Worm (Caenorhabditis elegans) whole organism, L1 larva: Measurements from ENCODE around the gene C30E1.4.

ENCODE experiments used
- aha-1 ChIP-seq: fragments of 150-350 bp; optimal IDR thresholded peaks from 2 replicates; lab custom pipeline; 2014; ENCODE audit warnings: missing biosample characterization, missing genetic modification characterization
- aly-2 ChIP-seq: fragments of 150-350 bp; optimal IDR thresholded peaks from 2 replicates; lab custom pipeline; 2014; ENCODE audit warnings: missing biosample characterization, missing genetic modification characterization
- ama-1 ChIP-seq: fragments of 150-350 bp; optimal IDR thresholded peaks from 2 replicates; lab custom pipeline; 2014
- mab-9 ChIP-seq: fragments of 200-800 bp; sonication (Bioruptor generic); IDR thresholded peaks from 2 replicates; pipeline ENCODE4 v1.3.6; 2022; ENCODE audit warnings: missing genetic modification reagents, missing genetic modification characterization, missing compliant biosample characterization
- mdl-1 ChIP-seq, 2 experiments: fragments of 150-350 bp; optimal IDR thresholded peaks; 2 replicates each; lab custom pipeline; 2014 to 2017; ENCODE audit warnings: missing biosample characterization in 2 of 2, missing genetic modification characterization in 2 of 2, inconsistent platforms in 1 of 2
- nhr-11 ChIP-seq: fragments of 150-350 bp; optimal IDR thresholded peaks from 2 replicates; lab custom pipeline; 2014; ENCODE audit warnings: missing biosample characterization, missing genetic modification characterization
- pqm-1 ChIP-seq: sonication (generic microtip); optimal IDR thresholded peaks from 3 replicates; lab custom pipeline; 2017; ENCODE audit warnings: missing biosample characterization, missing genetic modification characterization
- snpc-4 ChIP-seq: fragments of 150-350 bp; optimal IDR thresholded peaks from 2 replicates; lab custom pipeline; 2014; ENCODE audit warnings: missing biosample characterization, missing genetic modification characterization
- swsn-7 ChIP-seq: sonication (generic microtip); optimal IDR thresholded peaks from 2 replicates; lab custom pipeline; 2016; ENCODE audit warnings: missing genetic modification characterization, missing compliant biosample characterization
- unc-62 ChIP-seq: fragments of 150-350 bp; optimal IDR thresholded peaks from 2 replicates; lab custom pipeline; 2014; ENCODE audit warnings: missing biosample characterization, missing genetic modification reagents, missing genetic modification characterization
- zip-4 ChIP-seq: fragments of 200-800 bp; sonication (Bioruptor generic); optimal IDR thresholded peaks from 2 replicates; lab custom pipeline; 2018; ENCODE audit warnings: mild to moderate bottlenecking, missing genetic modification characterization, moderate library complexity, missing compliant biosample characterization

DNA sequence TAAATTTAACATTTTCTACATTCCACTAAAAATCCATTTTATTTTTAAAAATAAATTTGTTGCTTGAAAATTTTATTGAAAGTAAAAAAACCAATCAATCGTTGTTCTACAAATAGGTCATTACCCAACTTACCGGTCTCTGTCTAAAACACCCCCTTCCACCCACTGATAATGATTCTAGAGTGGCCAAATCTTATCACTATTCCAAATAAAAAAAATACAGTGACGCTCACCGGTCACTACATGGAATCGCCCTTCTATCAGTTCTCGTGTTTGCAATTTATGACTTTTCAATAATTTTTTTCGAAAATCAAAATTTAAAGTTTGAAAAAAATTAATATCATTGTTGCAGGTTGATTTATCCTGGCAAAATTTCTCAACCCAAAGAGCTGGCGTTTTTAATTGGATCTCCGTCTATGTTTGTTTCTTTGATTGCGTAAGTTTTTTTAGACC is 39.8 kb downstream of the C30E1.4 start, which contains the start of the genes F52G3.1 and F52G3.7:
- TF ChIP-seq snpc-4 (tag; lab: Kevin White, UChicago) (no peak), mdl-1 (tag; optimal IDR thresholded peaks at IDR 0.05; lab: Kevin White, UChicago) (no peak), nhr-11 (tag; lab: Kevin White, UChicago) (no peak), ama-1 (lab: Kevin White, UChicago) (no peak), swsn-7 (tag; lab: Kevin White, UChicago) (no peak), aha-1 (no peak), unc-62 (GFP tag; lab: Kevin White, UChicago) (no peak), mab-9 (GFP tag; lab: Robert Waterston, UW) (no peak), zip-4 (GFP tag; lab: Kevin White, UChicago) (no peak), aly-2 (tag; lab: Kevin White, UChicago) (no peak), pqm-1 (tag; lab: Kevin White, UChicago) (no peak)
